Fruit fly (Drosophila melanogaster): Measurements from ENCODE around the gene CG4822.

DNA sequence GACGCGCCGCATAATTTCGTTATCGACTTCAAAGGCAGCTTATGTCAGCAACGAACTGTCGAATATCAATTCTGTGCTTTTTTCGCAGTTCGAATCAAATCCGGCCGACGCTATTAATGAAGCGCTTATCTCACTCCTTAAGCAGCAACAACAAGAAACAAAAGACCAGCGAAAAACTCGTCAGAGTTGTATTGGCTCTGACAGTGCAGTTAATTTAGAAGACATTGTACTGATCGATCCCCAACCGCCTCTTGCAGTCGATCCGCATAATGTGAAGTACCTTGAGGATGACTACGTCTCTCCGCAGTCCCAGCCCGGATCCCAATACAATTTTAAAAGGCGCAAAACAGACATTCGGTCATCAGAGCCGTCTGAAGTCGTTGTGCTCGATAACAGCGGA is 52.0 kb downstream of the CG4822 start:
- no peak for TF ChIP-seq psq (optimal IDR thresholded peaks at IDR 0.05)
- TF ChIP-seq h (optimal IDR thresholded peaks at IDR 0.05) = no peak
- TF ChIP-seq Myc (optimal IDR thresholded peaks at IDR 0.05) = no peak
